Fruit fly (Drosophila melanogaster): ENCODE results near the gene CG12985.
"Not testable (repeated sequence)": the region's sequence is repeated elsewhere in the genome, so short reads cannot be mapped to it uniquely, and the experiment has no call there.

CG12985 gene

DNA sequence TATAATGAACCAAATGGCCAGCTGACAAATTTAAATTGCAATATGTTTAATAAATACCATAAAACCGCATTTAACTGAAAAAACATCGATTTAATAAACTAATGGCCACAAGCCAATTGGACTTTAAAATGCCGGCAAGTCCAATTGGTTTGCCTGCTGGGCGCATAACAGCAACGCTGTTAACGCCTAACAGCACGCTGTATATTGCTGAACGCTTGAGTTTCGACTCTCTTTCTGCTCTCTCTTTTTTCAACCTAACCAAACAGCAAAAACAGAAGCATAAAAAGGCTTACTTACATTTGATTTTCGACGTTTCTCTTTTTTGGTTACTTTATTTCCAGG lies 2.6 kb downstream of the CG12985 start:
- no peak for TF ChIP-seq CG8301 (tag; optimal IDR thresholded peaks at IDR 0.05)
- TF ChIP-seq D1 (tag; optimal IDR thresholded peaks at IDR 0.05), result no peak
- TF ChIP-seq CG32121 (GFP tag; IDR thresholded peaks at IDR 0.05), result no peak
- no peak for TF ChIP-seq CG13204 (GFP tag; optimal IDR thresholded peaks at IDR 0.05)
- TF ChIP-seq CG14655 (GFP tag; optimal IDR thresholded peaks at IDR 0.05), result no peak

DNA sequence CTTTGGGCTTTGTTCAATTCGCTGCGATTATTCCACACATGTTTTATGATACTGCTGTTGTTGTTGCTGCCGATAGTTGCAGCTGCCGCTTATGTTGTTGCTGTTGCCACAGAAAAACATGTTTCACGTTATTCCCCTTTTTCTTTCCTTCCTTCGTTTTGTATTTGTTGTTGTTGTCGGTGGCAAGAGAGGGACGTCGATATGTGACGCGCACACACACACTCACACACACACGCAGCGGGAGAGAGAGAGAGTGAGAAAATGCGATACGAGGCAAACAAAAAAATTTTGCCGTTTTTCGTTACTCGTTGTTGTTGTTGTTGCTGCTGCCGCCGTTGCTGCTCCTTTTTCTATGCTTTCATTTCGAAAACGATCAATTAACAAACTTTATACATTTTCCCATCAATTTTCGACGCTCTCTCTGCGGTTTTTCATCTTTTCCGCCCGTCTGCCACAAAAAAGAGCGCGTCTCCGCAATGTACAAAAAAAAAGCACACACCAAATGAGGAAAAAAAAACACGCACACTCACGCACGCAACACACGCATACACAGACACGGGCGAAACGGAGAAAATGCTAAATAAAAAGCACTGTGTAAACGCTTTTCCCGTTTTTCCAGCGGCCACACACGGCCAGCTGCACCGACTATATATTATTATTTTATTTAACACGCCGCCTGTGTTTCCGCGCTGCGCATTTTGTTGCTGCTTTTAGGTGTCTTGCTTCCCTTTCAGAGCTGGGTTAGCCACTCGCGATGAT lies 3.1 kb downstream of the CG12985 start:
- TF ChIP-seq Pif1B (GFP tag; optimal IDR thresholded peaks at IDR 0.05), result peak; percentile 28
- TF ChIP-seq CG15710 (tag; optimal IDR thresholded peaks at IDR 0.05), result peak; percentile 61
- TF ChIP-seq Pif1A (GFP tag; optimal IDR thresholded peaks at IDR 0.05), result peak; percentile 57
- TF ChIP-seq CG12605 (GFP tag; IDR thresholded peaks at IDR 0.05), result peak; percentile 62
- peak; percentile 26 for TF ChIP-seq Snoo (tag; optimal IDR thresholded peaks at IDR 0.05)
- TF ChIP-seq D1 (tag; optimal IDR thresholded peaks at IDR 0.05), result peak; percentile 4
- TF ChIP-seq CG32121 (GFP tag; IDR thresholded peaks at IDR 0.05), result 0 out of 2 replicates have a peak, but pooled peaks have one; percentile 26
- TF ChIP-seq fd96Ca (GFP tag; IDR thresholded peaks at IDR 0.05), result peak; percentile 62; the same call in 1 of the 3 replicates
- peak; percentile 68 for TF ChIP-seq CG8159 (tag; optimal IDR thresholded peaks at IDR 0.05)
- TF ChIP-seq EcR (GFP tag; optimal IDR thresholded peaks at IDR 0.05), result peak; percentile 69
- TF ChIP-seq CG4496 (GFP tag; IDR thresholded peaks at IDR 0.05), result peak; percentile 70; the same call in 2 of the 3 replicates
- TF ChIP-seq CG34367 (tag; optimal IDR thresholded peaks at IDR 0.05), result peak; percentile 61
- peak; percentile 84 for TF ChIP-seq gl (tag; optimal IDR thresholded peaks at IDR 0.05)
- peak; percentile 43 for TF ChIP-seq CG17806 (tag; optimal IDR thresholded peaks at IDR 0.05)
- TF ChIP-seq CG10348 (GFP tag; IDR thresholded peaks at IDR 0.05), result no peak
- TF ChIP-seq CG13204 (GFP tag; optimal IDR thresholded peaks at IDR 0.05), result peak; percentile 84
- no peak for TF ChIP-seq Ets98B (GFP tag; IDR thresholded peaks at IDR 0.05)
- TF ChIP-seq rn (GFP tag; IDR thresholded peaks at IDR 0.05), result no peak
- peak; percentile 83 for TF ChIP-seq CG14655 (GFP tag; optimal IDR thresholded peaks at IDR 0.05)
- peak; percentile 69 for TF ChIP-seq CG8301 (tag; optimal IDR thresholded peaks at IDR 0.05)
- peak; percentile 46 for TF ChIP-seq CG9948 (tag; optimal IDR thresholded peaks at IDR 0.05)

DNA sequence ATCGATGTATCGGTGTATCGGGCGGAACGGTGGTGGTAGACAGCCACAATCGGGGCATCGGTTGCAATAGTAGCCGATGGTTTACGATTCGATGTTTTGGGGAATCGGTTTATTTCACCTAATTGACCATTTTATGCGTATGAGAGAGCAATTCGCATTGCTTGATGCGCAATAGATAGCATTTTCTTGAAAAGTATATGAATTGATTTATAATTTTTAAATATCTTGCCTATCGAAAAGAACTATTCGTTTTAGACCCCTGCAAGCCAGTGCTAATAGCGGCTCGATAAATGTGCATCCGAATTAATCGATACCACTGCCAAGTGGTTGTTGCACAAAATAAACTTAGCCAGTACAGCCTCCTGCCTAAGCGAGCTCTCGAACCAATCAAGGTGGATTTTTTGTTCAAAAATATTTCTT lies 3.7 kb downstream of the CG12985 start, which contains the start of gene mnb:
TSS of gene mnb (minus strand) at position 15 of the 420 bp plus-strand sequence.
- TF ChIP-seq Snoo (tag; optimal IDR thresholded peaks at IDR 0.05), result no peak

DNA sequence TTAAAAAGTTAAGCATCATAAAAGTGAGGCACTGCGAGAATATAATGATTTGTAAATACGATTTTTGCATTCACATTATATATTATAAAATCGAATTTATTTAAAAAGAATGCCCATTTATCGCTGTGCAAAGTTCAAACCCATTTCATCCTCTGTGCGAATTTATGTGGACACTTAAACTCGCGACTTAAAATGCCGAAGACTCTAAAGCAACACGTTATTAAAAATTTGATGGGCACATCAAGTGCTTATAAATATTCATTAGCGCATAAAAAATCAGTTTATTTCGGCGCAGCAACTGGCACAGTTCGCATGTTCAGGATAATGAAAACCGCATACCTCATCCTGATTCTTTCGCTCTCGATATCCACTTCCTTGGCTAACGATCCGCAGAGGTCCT lies 4.4 kb downstream of the CG12985 start, which contains the start of gene CG6788:
TSS of gene CG6788 (plus strand) at position 301 of the 400 bp plus-strand sequence.
- TF ChIP-seq CG14655 (GFP tag; optimal IDR thresholded peaks at IDR 0.05) (no peak), Snoo (tag; optimal IDR thresholded peaks at IDR 0.05) (no peak), D1 (tag; optimal IDR thresholded peaks at IDR 0.05) (no peak), CG4496 (GFP tag; IDR thresholded peaks at IDR 0.05) (no peak), Ets98B (GFP tag; IDR thresholded peaks at IDR 0.05) (no peak)

DNA sequence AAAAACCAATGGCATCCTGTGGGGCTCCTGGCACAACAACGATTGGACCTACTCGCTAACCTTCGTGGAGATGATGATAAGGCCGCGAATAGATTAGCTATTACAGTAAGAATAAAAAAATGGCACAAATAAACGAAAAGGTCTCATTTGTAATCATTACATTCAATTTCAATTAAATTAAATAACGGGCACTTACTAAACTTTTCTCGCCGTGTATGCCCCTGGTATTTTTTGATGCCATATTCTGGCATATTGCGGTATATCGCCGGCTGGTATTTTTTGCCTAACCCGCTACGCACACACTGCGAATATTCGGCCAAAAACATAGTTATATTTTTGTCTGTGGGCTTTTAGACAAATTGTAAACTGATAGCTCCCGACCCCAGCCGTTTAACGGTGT lies 5.7 kb downstream of the CG12985 start, which contains the start of gene Gss1:
TSS of gene Gss1 (plus strand) at position 301 of the 400 bp plus-strand sequence.
- not testable (repeated sequence) for TF ChIP-seq CG14655 (GFP tag; optimal IDR thresholded peaks at IDR 0.05); gl (tag; optimal IDR thresholded peaks at IDR 0.05); CG4496 (GFP tag; IDR thresholded peaks at IDR 0.05)

DNA sequence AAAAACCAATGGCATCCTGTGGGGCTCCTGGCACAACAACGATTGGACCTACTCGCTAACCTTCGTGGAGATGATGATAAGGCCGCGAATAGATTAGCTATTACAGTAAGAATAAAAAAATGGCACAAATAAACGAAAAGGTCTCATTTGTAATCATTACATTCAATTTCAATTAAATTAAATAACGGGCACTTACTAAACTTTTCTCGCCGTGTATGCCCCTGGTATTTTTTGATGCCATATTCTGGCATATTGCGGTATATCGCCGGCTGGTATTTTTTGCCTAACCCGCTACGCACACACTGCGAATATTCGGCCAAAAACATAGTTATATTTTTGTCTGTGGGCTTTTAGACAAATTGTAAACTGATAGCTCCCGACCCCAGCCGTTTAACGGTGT lies 15.9 kb downstream of the CG12985 start, which contains the start of gene Gss2:
TSS of gene Gss2 (plus strand) at position 301 of the 400 bp plus-strand sequence.
- not testable (repeated sequence) for TF ChIP-seq Ets98B (GFP tag; IDR thresholded peaks at IDR 0.05); Pif1B (GFP tag; optimal IDR thresholded peaks at IDR 0.05); CG15710 (tag; optimal IDR thresholded peaks at IDR 0.05)

DNA sequence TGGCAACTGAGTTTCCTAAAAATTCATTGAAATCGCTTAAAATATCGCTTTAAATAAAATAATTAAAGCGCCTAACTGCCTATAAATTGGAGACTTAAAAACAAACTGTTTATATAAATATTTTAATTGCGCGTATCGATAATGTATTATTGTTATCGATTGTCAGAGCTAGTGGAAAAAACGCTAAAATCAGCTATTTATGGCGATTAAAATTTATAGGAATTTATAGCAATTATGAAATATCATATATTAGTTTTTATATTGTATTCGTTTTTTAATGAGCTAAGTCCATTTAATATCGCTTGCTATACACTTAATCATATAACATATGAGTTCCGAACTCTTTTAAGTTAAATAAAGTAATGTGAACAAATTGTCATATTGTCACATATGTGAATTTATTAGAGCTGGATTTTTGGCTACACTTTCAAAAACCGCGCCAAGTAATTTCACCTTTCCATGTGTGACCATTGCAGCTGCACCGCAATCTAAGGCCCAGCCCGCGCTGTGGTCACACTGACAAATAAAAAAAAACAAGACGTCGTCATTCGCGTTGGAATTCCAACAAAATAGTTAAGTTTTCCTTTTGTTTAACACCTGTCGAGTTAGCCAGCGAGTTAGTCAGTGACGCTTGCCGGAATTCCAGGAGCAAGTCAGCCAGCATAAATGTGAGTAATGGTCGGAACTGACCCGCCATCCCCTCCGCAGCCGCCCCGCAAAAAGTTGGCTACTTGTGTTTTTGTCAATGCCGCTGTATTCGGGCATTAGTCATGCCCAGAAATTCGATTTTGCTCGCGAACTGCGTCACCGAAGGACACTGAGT lies 23.9 kb downstream of the CG12985 start, which contains the start of the genes CG7772 and Vps4:
TSS of gene CG7772 (minus strand) at position 78 of the 823 bp plus-strand sequence.
TSS of gene Vps4 (plus strand) at position 509 of the 823 bp plus-strand sequence.
- TF ChIP-seq CG10348 (GFP tag; IDR thresholded peaks at IDR 0.05), result no peak
- no peak for TF ChIP-seq CG13204 (GFP tag; optimal IDR thresholded peaks at IDR 0.05)
- no peak for TF ChIP-seq rn (GFP tag; IDR thresholded peaks at IDR 0.05)
- no peak for TF ChIP-seq CG32121 (GFP tag; IDR thresholded peaks at IDR 0.05)
- TF ChIP-seq Ets98B (GFP tag; IDR thresholded peaks at IDR 0.05), result no peak
- TF ChIP-seq CG14655 (GFP tag; optimal IDR thresholded peaks at IDR 0.05), result no peak
- TF ChIP-seq CG34367 (tag; optimal IDR thresholded peaks at IDR 0.05), result no peak
- TF ChIP-seq Pif1B (GFP tag; optimal IDR thresholded peaks at IDR 0.05), result no peak
- TF ChIP-seq fd96Ca (GFP tag; IDR thresholded peaks at IDR 0.05), result no peak
- no peak for TF ChIP-seq CG9948 (tag; optimal IDR thresholded peaks at IDR 0.05)
- TF ChIP-seq CG12605 (GFP tag; IDR thresholded peaks at IDR 0.05), result no peak
- no peak for TF ChIP-seq gl (tag; optimal IDR thresholded peaks at IDR 0.05)
- no peak for TF ChIP-seq CG8301 (tag; optimal IDR thresholded peaks at IDR 0.05)
- TF ChIP-seq Snoo (tag; optimal IDR thresholded peaks at IDR 0.05), result no peak
- TF ChIP-seq CG15710 (tag; optimal IDR thresholded peaks at IDR 0.05), result no peak

All from whole organism, pupa.